Fruit fly (Drosophila melanogaster): ENCODE measurements around the gene CG31176.

DNA sequence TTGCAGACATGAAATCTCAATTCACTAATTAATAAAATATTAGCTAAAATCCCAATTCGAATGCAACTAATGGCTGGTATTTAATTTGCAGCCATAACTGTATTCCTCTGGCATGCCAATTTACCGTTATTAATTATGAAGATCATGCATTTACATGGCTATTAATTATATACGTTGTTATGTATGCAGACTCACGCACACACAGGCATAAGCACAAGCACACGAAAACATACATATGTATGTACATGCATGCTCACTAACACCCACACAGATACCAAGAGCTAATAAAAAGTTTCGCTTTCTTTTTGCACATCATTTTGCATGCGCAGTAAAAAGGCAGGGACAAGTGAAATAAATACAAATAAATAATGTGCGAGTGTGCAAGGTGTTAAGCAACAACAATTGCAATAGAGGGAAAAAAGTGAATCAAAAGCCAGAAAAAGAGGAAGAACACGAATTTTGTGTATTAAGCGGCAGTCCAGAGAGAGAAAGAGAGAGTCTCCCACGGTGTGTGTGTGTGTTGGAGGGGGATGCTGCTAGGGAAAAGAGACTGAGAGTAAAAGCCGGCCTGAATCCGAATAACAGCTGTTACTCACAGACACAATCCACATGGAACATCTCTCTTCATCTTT, 89.1 kb downstream of the CG31176 start:
- TF ChIP-seq CG33017 (tag; optimal IDR thresholded peaks at IDR 0.05) (peak; percentile 19), bab1 (GFP tag; optimal IDR thresholded peaks at IDR 0.05) (peak; percentile 22), toe (GFP tag; optimal IDR thresholded peaks at IDR 0.05) (no peak), CG12768 (GFP tag; optimal IDR thresholded peaks at IDR 0.05) (peak; percentile 48), Crg-1 (GFP tag; optimal IDR thresholded peaks at IDR 0.05) (no peak), cnc (optimal IDR thresholded peaks at IDR 0.05) (no peak), CG14711 (tag; optimal IDR thresholded peaks at IDR 0.05) (peak; percentile 10), kay (GFP tag; ENCODE audit: borderline replicate concordance) (peak; percentile 94), Hr96 (GFP tag; optimal IDR thresholded peaks at IDR 0.05) (no peak), CG11617 (GFP tag; optimal IDR thresholded peaks at IDR 0.05) (no peak), ovo (GFP tag; optimal IDR thresholded peaks at IDR 0.05) (peak; percentile 46), tj (GFP tag; optimal IDR thresholded peaks at IDR 0.05) (peak; percentile 84)

All from whole organism, adult.